Worm (Caenorhabditis elegans): ENCODE measurements around the gene F44E2.8.

DNA sequence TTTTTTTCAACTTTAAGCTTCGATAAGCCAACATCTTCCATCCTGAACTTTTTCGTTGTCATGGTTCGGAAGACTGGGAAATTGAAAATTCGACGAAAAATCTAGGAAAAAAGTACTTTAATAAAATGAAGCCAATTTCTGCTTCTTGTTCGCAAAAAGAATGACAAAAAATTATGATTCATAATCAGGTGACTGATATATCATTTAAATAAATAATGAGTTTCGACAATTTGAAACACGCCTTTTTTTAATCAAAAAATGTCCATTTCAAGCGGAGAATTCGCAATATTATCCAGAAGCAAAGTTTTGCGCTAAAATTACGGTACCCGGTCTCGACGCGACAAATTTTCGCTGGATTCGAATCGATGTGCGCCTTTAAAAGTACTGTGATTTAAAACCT, 4.6 kb downstream of the F44E2.8 start, which contains the start of gene F44E2.6:
- TF ChIP-seq flt-1 (GFP tag; IDR thresholded peaks at IDR 0.05) (no peak), cog-1 (tag; optimal IDR thresholded peaks at IDR 0.05) (no peak), T22C8.4 (GFP tag; IDR thresholded peaks at IDR 0.05) (no peak), tab-1 (GFP tag; IDR thresholded peaks at IDR 0.05) (no peak), klf-2 (GFP tag; conservative IDR thresholded peaks at IDR 0.05) (no peak), ref-1 (GFP tag; conservative IDR thresholded peaks at IDR 0.05) (no peak), ztf-29 (GFP tag; IDR thresholded peaks at IDR 0.05) (no peak), med-1 (GFP tag; optimal IDR thresholded peaks at IDR 0.05; ENCODE audit: insufficient read depth) (no peak)

Data from whole organism, midembryonic.